Fruit fly (Drosophila melanogaster): ENCODE results near the gene yata.

dm6 chr3R:29787891-29788549 lies 39.0 kb downstream of the yata start:
- TF ChIP-seq CTCF (optimal IDR thresholded peaks at IDR 0.05) = no peak
- TF ChIP-seq CG8478 (optimal IDR thresholded peaks at IDR 0.05) = no peak

Data from S2 (cell line).